Fruit fly (Drosophila melanogaster) whole organism, prepupa: Measurements from ENCODE around the gene CG42633.
A peak's percentile ranks its signal among the peaks of the same experiment; 100 is the strongest.

Experiments
- Blimp-1 ChIP-seq: fragments of 200-800 bp; sonication (Bioruptor generic); optimal IDR thresholded peaks from 3 replicates; lab custom pipeline; 2017; ENCODE audit warnings: missing biosample characterization, missing genetic modification characterization, mild to moderate bottlenecking, moderate library complexity, missing genetic modification reagents
- CG10669 ChIP-seq: fragments of 200-800 bp; sonication (Bioruptor generic); optimal IDR thresholded peaks from 3 replicates; lab custom pipeline; 2018; ENCODE audit warnings: missing biosample characterization, mild to moderate bottlenecking, missing genetic modification characterization, moderate library complexity
- CG11762 ChIP-seq: fragments of 200-800 bp; sonication (Bioruptor generic); optimal IDR thresholded peaks from 3 replicates; lab custom pipeline; 2016; ENCODE audit warnings: missing biosample characterization, missing genetic modification characterization; ENCODE audit not compliant: insufficient read depth
- CG15336 ChIP-seq: fragments of 200-800 bp; sonication (Bioruptor generic); IDR thresholded peaks from 2 replicates; pipeline ENCODE4 v1.3.6; 2022; ENCODE audit warnings: missing biosample characterization, missing genetic modification characterization
- CG1621 ChIP-seq: fragments of 200-800 bp; sonication (Bioruptor generic); optimal IDR thresholded peaks from 3 replicates; lab custom pipeline; 2018; ENCODE audit warnings: missing biosample characterization, mild to moderate bottlenecking, missing genetic modification characterization
- CG16779 ChIP-seq: fragments of 200-800 bp; sonication (Bioruptor generic); optimal IDR thresholded peaks from 3 replicates; lab custom pipeline; 2017; ENCODE audit warnings: missing biosample characterization, mild to moderate bottlenecking, missing genetic modification characterization
- CG3032 ChIP-seq: fragments of 200-800 bp; optimal IDR thresholded peaks from 2 replicates; lab custom pipeline; 2019; ENCODE audit warnings: missing biosample characterization, mild to moderate bottlenecking, missing genetic modification characterization, moderate library complexity
- CG31627 ChIP-seq: fragments of 200-800 bp; sonication (Bioruptor generic); optimal IDR thresholded peaks from 3 replicates; lab custom pipeline; 2016; ENCODE audit warnings: missing biosample characterization, missing genetic modification characterization
- CG3919 ChIP-seq: fragments of 200-800 bp; sonication (Bioruptor generic); optimal IDR thresholded peaks from 3 replicates; lab custom pipeline; 2016; ENCODE audit warnings: missing biosample characterization, missing genetic modification characterization
- CG4318 ChIP-seq: fragments of 200-800 bp; sonication (Bioruptor generic); optimal IDR thresholded peaks from 3 replicates; lab custom pipeline; 2017; ENCODE audit warnings: missing biosample characterization, mild to moderate bottlenecking, missing genetic modification characterization
- CG6276 ChIP-seq: fragments of 200-800 bp; sonication (Bioruptor generic); optimal IDR thresholded peaks from 2 replicates; lab custom pipeline; 2017; ENCODE audit warnings: missing biosample characterization, mild to moderate bottlenecking, missing genetic modification characterization
- CG6792 ChIP-seq: fragments of 200-800 bp; sonication (Bioruptor generic); optimal IDR thresholded peaks from 3 replicates; lab custom pipeline; 2016; ENCODE audit warnings: missing biosample characterization, missing genetic modification characterization
- CG6808 ChIP-seq: fragments of 200-800 bp; sonication (Bioruptor generic); optimal IDR thresholded peaks from 3 replicates; lab custom pipeline; 2017; ENCODE audit warnings: missing biosample characterization, missing genetic modification characterization, mild to moderate bottlenecking, moderate library complexity, missing genetic modification reagents
- CG7368 ChIP-seq: fragments of 200-800 bp; sonication (Bioruptor generic); optimal IDR thresholded peaks from 3 replicates; lab custom pipeline; 2016; ENCODE audit warnings: missing biosample characterization, missing genetic modification characterization
- CG8319 ChIP-seq: fragments of 200-800 bp; sonication (Bioruptor generic); optimal IDR thresholded peaks from 3 replicates; lab custom pipeline; 2016; ENCODE audit warnings: missing biosample characterization, missing genetic modification characterization
- CG9139 ChIP-seq: fragments of 200-800 bp; sonication (Bioruptor generic); optimal IDR thresholded peaks from 3 replicates; lab custom pipeline; 2017; ENCODE audit warnings: missing biosample characterization, mild to moderate bottlenecking, missing genetic modification characterization
- Eip75B ChIP-seq: fragments of 200-800 bp; sonication (Bioruptor generic); optimal IDR thresholded peaks from 3 replicates; lab custom pipeline; 2016; ENCODE audit warnings: missing biosample characterization, missing genetic modification characterization
- Eip78C ChIP-seq: fragments of 200-800 bp; sonication (Bioruptor generic); peaks from one replicate; lab custom pipeline; 2016; ENCODE audit warnings: missing biosample characterization, missing genetic modification characterization
- Eip93F ChIP-seq: fragments of 200-800 bp; sonication (Bioruptor generic); optimal IDR thresholded peaks from 2 replicates; lab custom pipeline; 2016; ENCODE audit warnings: missing biosample characterization, mild to moderate bottlenecking, missing genetic modification characterization
- Ets96B ChIP-seq: fragments of 200-800 bp; optimal IDR thresholded peaks from 2 replicates; lab custom pipeline; 2019; ENCODE audit warnings: missing biosample characterization, mild to moderate bottlenecking, missing genetic modification characterization, moderate library complexity
- Gug ChIP-seq: fragments of 200-800 bp; sonication (Bioruptor generic); IDR thresholded peaks from 2 replicates; pipeline ENCODE4 v1.3.6; 2022; ENCODE audit warnings: missing biosample characterization, missing genetic modification characterization
- Hr38 ChIP-seq: sonication (Bioruptor generic); optimal IDR thresholded peaks from 2 replicates; lab custom pipeline; 2016; ENCODE audit warnings: missing biosample characterization, missing genetic modification characterization
- Hr4 ChIP-seq: fragments of 200-800 bp; sonication (Bioruptor generic); optimal IDR thresholded peaks from 3 replicates; lab custom pipeline; 2016; ENCODE audit warnings: missing biosample characterization, missing genetic modification characterization
- Lpt ChIP-seq: fragments of 200-800 bp; sonication (Bioruptor generic); optimal IDR thresholded peaks from 3 replicates; lab custom pipeline; 2016; ENCODE audit warnings: missing biosample characterization, missing genetic modification characterization
- Met ChIP-seq: fragments of 200-800 bp; sonication (Bioruptor generic); optimal IDR thresholded peaks from 3 replicates; lab custom pipeline; 2016; ENCODE audit warnings: missing biosample characterization, missing genetic modification characterization
- Sox102F ChIP-seq: fragments of 200-800 bp; sonication (Bioruptor generic); optimal IDR thresholded peaks from 2 replicates; lab custom pipeline; 2016; ENCODE audit warnings: missing biosample characterization, mild to moderate bottlenecking, missing genetic modification characterization
- Sox14 ChIP-seq: fragments of 200-800 bp; sonication (Bioruptor generic); optimal IDR thresholded peaks from 3 replicates; lab custom pipeline; 2016; ENCODE audit warnings: missing biosample characterization, missing genetic modification characterization
- achi ChIP-seq: fragments of 200-800 bp; sonication (Bioruptor generic); optimal IDR thresholded peaks from 3 replicates; lab custom pipeline; 2016; ENCODE audit warnings: missing biosample characterization, missing genetic modification characterization
- cyc ChIP-seq: fragments of 200-800 bp; sonication (Bioruptor generic); optimal IDR thresholded peaks from 3 replicates; lab custom pipeline; 2016; ENCODE audit warnings: missing biosample characterization, missing genetic modification characterization
- dac ChIP-seq: fragments of 200-800 bp; sonication (Bioruptor generic); optimal IDR thresholded peaks from 2 replicates; lab custom pipeline; 2017; ENCODE audit warnings: missing biosample characterization, mild to moderate bottlenecking, missing genetic modification characterization
- fd59A ChIP-seq: fragments of 200-800 bp; sonication (Bioruptor generic); optimal IDR thresholded peaks from 2 replicates; lab custom pipeline; 2017; ENCODE audit warnings: missing biosample characterization, mild to moderate bottlenecking, missing genetic modification characterization, missing genetic modification reagents
- fd85E ChIP-seq: fragments of 200-800 bp; sonication (Bioruptor generic); optimal IDR thresholded peaks from 3 replicates; lab custom pipeline; 2016; ENCODE audit warnings: missing biosample characterization, missing genetic modification characterization
- lz ChIP-seq: fragments of 200-800 bp; sonication (Bioruptor generic); optimal IDR thresholded peaks from 3 replicates; lab custom pipeline; 2016; ENCODE audit warnings: missing biosample characterization, missing genetic modification characterization
- net ChIP-seq: fragments of 200-800 bp; sonication (Bioruptor generic); optimal IDR thresholded peaks from 3 replicates; lab custom pipeline; 2016; ENCODE audit warnings: missing biosample characterization, missing genetic modification characterization
- pdm3 ChIP-seq: fragments of 200-800 bp; sonication (Bioruptor generic); optimal IDR thresholded peaks from 3 replicates; lab custom pipeline; 2016; ENCODE audit warnings: missing biosample characterization, missing genetic modification characterization
- spab ChIP-seq: fragments of 200-800 bp; sonication (Bioruptor generic); optimal IDR thresholded peaks from 2 replicates; lab custom pipeline; 2017; ENCODE audit warnings: missing biosample characterization, mild to moderate bottlenecking, missing genetic modification characterization, missing genetic modification reagents
- ss ChIP-seq, 2 experiments: fragments of 200-800 bp; sonication (Bioruptor generic); optimal IDR thresholded peaks; 2 replicates in 1 of 2; 3 replicates in 1 of 2; lab custom pipeline; 2017 to 2018; ENCODE audit warnings: mild to moderate bottlenecking in 2 of 2, missing biosample characterization in 2 of 2, missing genetic modification characterization in 2 of 2, moderate library complexity in 1 of 2
- svp ChIP-seq: fragments of 200-800 bp; sonication (Bioruptor generic); peaks from one replicate; lab custom pipeline; 2016; ENCODE audit warnings: missing biosample characterization, missing genetic modification characterization
- topi ChIP-seq: fragments of 200-800 bp; sonication (Bioruptor generic); optimal IDR thresholded peaks from 3 replicates; lab custom pipeline; 2016; ENCODE audit warnings: missing biosample characterization, missing genetic modification characterization
- vri ChIP-seq: fragments of 200-800 bp; sonication (Bioruptor generic); optimal IDR thresholded peaks from 3 replicates; lab custom pipeline; 2016; ENCODE audit warnings: missing biosample characterization, mild to moderate bottlenecking, missing genetic modification characterization

CG42633 gene

DNA sequence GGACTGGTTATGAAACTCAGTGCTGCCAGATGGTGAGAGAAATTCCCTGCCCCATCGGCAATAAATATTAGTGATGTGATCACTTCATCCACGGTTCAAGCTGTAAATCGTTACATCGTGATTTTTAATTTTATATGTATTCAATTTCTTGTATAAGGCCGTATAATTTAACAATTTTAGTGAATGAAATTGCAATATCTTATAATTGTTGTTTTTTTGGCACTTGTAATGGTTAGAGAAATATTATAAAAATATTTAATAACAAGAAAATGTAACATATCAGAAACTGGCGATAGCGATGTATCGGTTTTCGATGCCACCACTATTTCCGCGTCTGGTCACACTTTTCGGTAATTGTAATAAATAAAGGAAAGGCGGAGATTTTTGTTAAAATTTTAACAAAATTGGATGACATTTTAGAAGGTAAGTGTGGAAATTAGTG lies 2.0 kb upstream of the CG42633 start, which contains the start of the genes mRpL37 and Rbp1 (continued):
- peak; percentile 69 for TF ChIP-seq Hr4 (GFP tag; lab: Kevin White, UChicago)
- no peak for TF ChIP-seq CG9139 (GFP tag; lab: Kevin White, UChicago)
- TF ChIP-seq CG4318 (GFP tag; lab: Kevin White, UChicago) = peak; percentile 58
- TF ChIP-seq CG6276 = no peak
- TF ChIP-seq Eip75B (GFP tag; lab: Kevin White, UChicago) = no peak
- TF ChIP-seq fd59A (GFP tag; lab: Kevin White, UChicago) = peak; percentile 13
- no peak for TF ChIP-seq CG10669 (GFP tag; lab: Kevin White, UChicago)
- no peak for TF ChIP-seq Eip93F (GFP tag; lab: Kevin White, UChicago)
- TF ChIP-seq spab (GFP tag; lab: Kevin White, UChicago) = no peak
- TF ChIP-seq Eip78C (GFP tag; lab: Kevin White, UChicago) = peak; percentile 78
- TF ChIP-seq Met (GFP tag; lab: Kevin White, UChicago) = no peak
- no peak for TF ChIP-seq fd85E (GFP tag; lab: Kevin White, UChicago)
- no peak for TF ChIP-seq ss (GFP tag; optimal IDR thresholded peaks at IDR 0.05; lab: Kevin White, UChicago)
- no peak for TF ChIP-seq CG15336 (GFP tag; lab: Robert Waterston, UW)
- TF ChIP-seq cyc (GFP tag; lab: Kevin White, UChicago) = peak; percentile 74
- TF ChIP-seq CG1621 = no peak
- TF ChIP-seq topi = peak; percentile 65
- TF ChIP-seq CG3032 (tag; lab: Kevin White, UChicago) = peak; percentile 89
- TF ChIP-seq CG31627 = peak; percentile 77
- peak; percentile 70 for TF ChIP-seq pdm3 (GFP tag; lab: Kevin White, UChicago)
- no peak for TF ChIP-seq CG3919 (GFP tag; lab: Kevin White, UChicago)
- peak; percentile 52 for TF ChIP-seq CG6792 (GFP tag; lab: Kevin White, UChicago)
- TF ChIP-seq CG16779 = no peak
- TF ChIP-seq Gug (GFP tag; lab: Robert Waterston, UW) = peak; percentile 16; the same call in 1 of the 2 replicates
- TF ChIP-seq Lpt (GFP tag; lab: Kevin White, UChicago) = peak; percentile 20
- peak; percentile 82 for TF ChIP-seq Ets96B
- peak; percentile 77 for TF ChIP-seq lz
- TF ChIP-seq CG8319 = no peak
- TF ChIP-seq Hr38 (GFP tag; lab: Kevin White, UChicago) = no peak
- TF ChIP-seq vri (GFP tag; lab: Kevin White, UChicago) = no peak
- no peak for TF ChIP-seq svp (GFP tag; lab: Kevin White, UChicago)
- TF ChIP-seq achi (GFP tag; lab: Kevin White, UChicago) = no peak
- no peak for TF ChIP-seq net (GFP tag; lab: Kevin White, UChicago)
- TF ChIP-seq CG6808 = no peak
- peak; percentile 26 for TF ChIP-seq Blimp-1 (GFP tag; lab: Kevin White, UChicago)
- TF ChIP-seq Sox14 (GFP tag; lab: Kevin White, UChicago) = peak; percentile 65

DNA sequence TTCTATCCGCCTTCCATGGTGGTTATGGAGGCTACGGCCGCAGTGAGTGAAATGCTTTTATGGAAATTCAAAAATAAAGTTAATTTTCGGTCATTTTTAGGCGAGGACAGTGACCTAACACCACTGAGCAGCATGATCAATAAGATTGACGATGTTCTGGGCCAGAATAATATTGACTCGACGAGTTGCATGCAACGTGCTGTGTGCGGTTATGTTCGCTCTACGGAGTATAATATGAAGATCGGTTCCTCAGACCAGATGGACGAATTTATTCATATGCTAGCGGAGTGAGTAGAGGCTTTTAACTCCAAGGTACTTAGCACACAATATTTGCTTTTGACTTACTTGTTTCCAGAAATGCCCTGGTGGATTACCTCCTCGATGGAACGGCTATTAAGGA lies 1.9 kb downstream of the CG42633 start:
- TF ChIP-seq CG11762 (GFP tag; lab: Kevin White, UChicago) (no peak), dac (GFP tag; lab: Kevin White, UChicago) (no peak), Hr4 (GFP tag; lab: Kevin White, UChicago) (no peak), Blimp-1 (GFP tag; lab: Kevin White, UChicago) (no peak), Sox102F (no peak), CG16779 (no peak), Hr38 (GFP tag; lab: Kevin White, UChicago) (no peak), CG7368 (no peak)

DNA sequence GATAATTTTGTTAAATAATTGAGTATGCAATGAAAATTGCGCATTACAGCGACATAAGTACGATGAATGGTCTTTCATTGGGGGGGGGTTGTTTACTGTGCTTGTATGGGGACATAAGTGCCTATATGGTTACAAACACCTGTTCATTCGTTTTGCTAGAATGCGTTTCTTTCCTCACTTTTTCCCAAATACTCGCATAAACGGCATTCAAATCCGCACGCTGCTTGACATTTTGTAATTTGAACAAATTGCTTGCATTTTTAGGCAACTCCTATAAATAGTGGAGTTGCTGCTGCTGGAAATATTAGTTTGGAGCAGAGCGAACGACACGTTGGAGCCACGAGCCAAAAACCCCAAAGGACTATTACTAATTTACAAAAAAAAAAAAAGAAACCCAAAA lies 2.8 kb downstream of the CG42633 start, which contains the start of gene Desi:
Desi (plus strand) TSS at position 301 of the 400 bp plus-strand sequence.
- no peak for TF ChIP-seq Eip78C (GFP tag; lab: Kevin White, UChicago)
- TF ChIP-seq, all 60 proteins: peak for 0
